Worm (Caenorhabditis elegans): ENCODE data around the gene dyrb-1.

- TF ChIP-seq fos-1 (tag; optimal IDR thresholded peaks at IDR 0.05), result no peak
- TF ChIP-seq aha-1 (tag; optimal IDR thresholded peaks at IDR 0.05), result no peak
- no peak for TF ChIP-seq ceh-82 (tag; optimal IDR thresholded peaks at IDR 0.05)
- no peak for TF ChIP-seq mep-1 (tag; optimal IDR thresholded peaks at IDR 0.05)
- no peak for TF ChIP-seq nhr-11 (tag; optimal IDR thresholded peaks at IDR 0.05)
- TF ChIP-seq ztf-11 (tag; optimal IDR thresholded peaks at IDR 0.05), result no peak
- no peak for TF ChIP-seq ztf-4 (tag; optimal IDR thresholded peaks at IDR 0.05)
- no peak for TF ChIP-seq nhr-71 (tag; optimal IDR thresholded peaks at IDR 0.05)
Observed at ce11 chrII:9074492-9074891, 32.5 kb downstream of the dyrb-1 start.
